Worm (Caenorhabditis elegans): ENCODE results near the gene str-47.

- TF ChIP-seq unc-62 (GFP tag; optimal IDR thresholded peaks at IDR 0.05): no peak
- no peak for TF ChIP-seq nhr-11 (tag; optimal IDR thresholded peaks at IDR 0.05)
- no peak for TF ChIP-seq snpc-4 (tag; optimal IDR thresholded peaks at IDR 0.05)
- TF ChIP-seq lin-39 (tag; optimal IDR thresholded peaks at IDR 0.05): no peak
Measured at ce11 chrV:7690637-7691036, 45.1 kb downstream of the str-47 start.
